Fruit fly (Drosophila melanogaster) whole organism, adult: Measurements from ENCODE around the gene RabX6.
A peak's percentile ranks its signal among the peaks of the same experiment; 100 is the strongest.

ENCODE experiments used
- CG11617 ChIP-seq: fragments of 200-800 bp; sonication (Bioruptor generic); optimal IDR thresholded peaks from 2 replicates; lab custom pipeline; 2017; ENCODE audit warnings: mild to moderate bottlenecking, missing biosample characterization, missing genetic modification reagents, missing genetic modification characterization
- CG12768 ChIP-seq: fragments of 200-800 bp; sonication (Bioruptor generic); optimal IDR thresholded peaks from 2 replicates; lab custom pipeline; 2017; ENCODE audit warnings: missing biosample characterization, missing genetic modification characterization, mild to moderate bottlenecking, moderate library complexity, missing genetic modification reagents
- CG14711 ChIP-seq: fragments of 200-800 bp; sonication (Bioruptor generic); optimal IDR thresholded peaks from 2 replicates; lab custom pipeline; 2018; ENCODE audit warnings: missing biosample characterization, mild to moderate bottlenecking, missing genetic modification characterization, moderate library complexity
- CG1620 ChIP-seq: fragments of 200-800 bp; sonication (Bioruptor generic); optimal IDR thresholded peaks from 2 replicates; lab custom pipeline; 2016; ENCODE audit warnings: missing biosample characterization, missing genetic modification characterization
- CG33017 ChIP-seq: fragments of 200-800 bp; sonication (Bioruptor generic); optimal IDR thresholded peaks from 2 replicates; lab custom pipeline; 2018; ENCODE audit warnings: missing biosample characterization, mild to moderate bottlenecking, missing genetic modification characterization, moderate library complexity
- CG5204 ChIP-seq: fragments of 200-800 bp; sonication (Bioruptor generic); optimal IDR thresholded peaks from 2 replicates; lab custom pipeline; 2016; ENCODE audit warnings: missing biosample characterization, missing genetic modification characterization
- CG7045 ChIP-seq: fragments of 200-800 bp; sonication (Bioruptor generic); optimal IDR thresholded peaks from 2 replicates; lab custom pipeline; 2017; ENCODE audit warnings: missing biosample characterization, mild to moderate bottlenecking, missing genetic modification characterization
- CG7101 ChIP-seq: fragments of 200-800 bp; sonication (Bioruptor generic); optimal IDR thresholded peaks from 2 replicates; lab custom pipeline; 2018; ENCODE audit warnings: missing biosample characterization, mild to moderate bottlenecking, missing genetic modification characterization, moderate library complexity
- Clk ChIP-seq: fragments of 200-800 bp; sonication (Bioruptor generic); optimal IDR thresholded peaks from 2 replicates; lab custom pipeline; 2017; ENCODE audit warnings: missing biosample characterization, missing genetic modification characterization
- Crg-1 ChIP-seq: fragments of 200-800 bp; sonication (Bioruptor generic); optimal IDR thresholded peaks from 2 replicates; lab custom pipeline; 2016; ENCODE audit warnings: missing biosample characterization, missing genetic modification characterization
- Hr96 ChIP-seq: fragments of 200-800 bp; sonication (Bioruptor generic); optimal IDR thresholded peaks from 2 replicates; lab custom pipeline; 2016; ENCODE audit warnings: missing biosample characterization, missing genetic modification characterization
- Mnt ChIP-seq: fragments of 200-800 bp; sonication (Bioruptor generic); optimal IDR thresholded peaks from 2 replicates; lab custom pipeline; 2016; ENCODE audit warnings: missing biosample characterization, mild to moderate bottlenecking, missing genetic modification characterization
- bab1 ChIP-seq: fragments of 200-800 bp; sonication (Bioruptor generic); optimal IDR thresholded peaks from 3 replicates; lab custom pipeline; 2019; ENCODE audit warnings: missing biosample characterization, mild to moderate bottlenecking, missing genetic modification characterization, moderate library complexity
- cic ChIP-seq: fragments of 200-800 bp; sonication (Bioruptor generic); optimal IDR thresholded peaks from 2 replicates; lab custom pipeline; 2017; ENCODE audit warnings: missing biosample characterization, mild to moderate bottlenecking, missing genetic modification characterization, moderate library complexity
- cnc ChIP-seq, 2 experiments: fragments of >200 bp; optimal IDR thresholded peaks; 2 replicates each; lab custom pipeline; 2017
- kay ChIP-seq: fragments of 200-800 bp; sonication (Bioruptor generic); peaks from one replicate; lab custom pipeline; 2016; ENCODE audit warnings: missing biosample characterization, missing genetic modification characterization, borderline replicate concordance
- ovo ChIP-seq: fragments of 200-800 bp; sonication (Bioruptor generic); optimal IDR thresholded peaks from 2 replicates; lab custom pipeline; 2016; ENCODE audit warnings: missing biosample characterization, missing genetic modification characterization
- pad ChIP-seq: fragments of 200-800 bp; sonication (Bioruptor generic); optimal IDR thresholded peaks from 3 replicates; lab custom pipeline; 2017; ENCODE audit warnings: missing biosample characterization, missing genetic modification characterization, mild to moderate bottlenecking, moderate library complexity, missing genetic modification reagents
- tj ChIP-seq: fragments of 200-800 bp; sonication (Bioruptor generic); optimal IDR thresholded peaks from 3 replicates; lab custom pipeline; 2017; ENCODE audit warnings: missing biosample characterization, mild to moderate bottlenecking, missing genetic modification characterization, moderate library complexity
- toe ChIP-seq: fragments of 200-800 bp; sonication (Bioruptor generic); optimal IDR thresholded peaks from 2 replicates; lab custom pipeline; 2016; ENCODE audit warnings: missing biosample characterization, missing genetic modification characterization

The RabX6 gene

dm6 chr3L:660314-661075, 29.8 kb upstream of the RabX6 start:
- TF ChIP-seq Mnt (GFP tag; lab: Kevin White, UChicago) (no peak), pad (GFP tag; lab: Kevin White, UChicago) (no peak), CG12768 (no peak), cic (no peak), cnc (optimal IDR thresholded peaks at IDR 0.05; lab: Kevin White, UChicago) (no peak), kay (no peak), CG33017 (no peak), bab1 (GFP tag; lab: Kevin White, UChicago) (no peak), tj (no peak), toe (GFP tag; lab: Kevin White, UChicago) (no peak), CG7101 (tag; lab: Kevin White, UChicago) (no peak)

DNA sequence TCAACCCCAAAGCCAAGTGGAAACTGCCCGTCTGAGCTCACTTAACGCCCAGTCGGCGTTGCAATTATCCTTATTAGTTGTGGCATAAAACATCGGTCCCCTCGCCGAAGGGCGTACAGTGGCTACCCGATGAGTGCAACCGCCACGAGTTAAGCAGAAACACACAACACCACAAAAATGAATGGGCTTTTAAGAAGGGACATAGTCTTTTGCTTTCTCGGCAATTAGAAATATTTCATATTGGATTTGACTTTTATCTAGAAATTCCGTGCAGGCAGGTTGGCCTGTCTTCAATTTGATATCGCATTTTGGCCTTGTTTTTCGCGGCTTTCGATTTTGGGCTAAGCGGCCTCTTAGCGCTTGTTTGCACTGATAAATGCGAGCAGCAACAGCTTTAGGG, 26.4 kb upstream of the RabX6 start:
- TF ChIP-seq Clk (GFP tag; lab: Kevin White, UChicago) (no peak), cnc (optimal IDR thresholded peaks at IDR 0.05; lab: Kevin White, UChicago) (no peak), CG12768 (no peak), toe (GFP tag; lab: Kevin White, UChicago) (no peak), CG11617 (no peak), ovo (no peak), Mnt (GFP tag; lab: Kevin White, UChicago) (no peak), CG7045 (GFP tag; lab: Kevin White, UChicago) (no peak), cic (no peak), CG1620 (GFP tag; lab: Kevin White, UChicago) (no peak), pad (GFP tag; lab: Kevin White, UChicago) (no peak), CG7101 (tag; lab: Kevin White, UChicago) (no peak), Hr96 (no peak), bab1 (GFP tag; lab: Kevin White, UChicago) (no peak), Crg-1 (GFP tag; lab: Kevin White, UChicago) (no peak), CG5204 (GFP tag; lab: Kevin White, UChicago) (no peak), kay (no peak)

DNA sequence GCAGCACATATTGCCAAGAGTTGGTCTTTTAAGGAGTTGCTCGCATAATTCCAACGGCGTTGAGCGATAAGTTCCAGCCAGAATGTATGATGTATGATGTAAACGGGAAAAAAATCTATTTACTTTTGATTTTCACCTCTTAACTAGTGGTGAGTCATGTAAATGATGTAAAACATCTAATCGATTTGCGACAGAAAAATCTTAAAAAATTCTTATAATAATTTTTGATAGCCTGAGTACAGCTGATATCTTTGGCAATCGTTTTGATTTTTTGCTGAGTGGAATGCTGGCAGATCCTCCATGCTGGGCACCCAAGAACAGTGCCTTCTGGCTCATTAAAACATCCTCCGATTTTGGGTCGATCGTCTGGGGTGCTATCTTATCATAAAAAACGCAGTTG, 23.8 kb upstream of the RabX6 start:
- no peak for TF ChIP-seq kay
- no peak for TF ChIP-seq CG5204 (GFP tag; lab: Kevin White, UChicago)
- TF ChIP-seq toe (GFP tag; lab: Kevin White, UChicago) = no peak
- TF ChIP-seq bab1 (GFP tag; lab: Kevin White, UChicago) = no peak
- no peak for TF ChIP-seq pad (GFP tag; lab: Kevin White, UChicago)
- TF ChIP-seq Clk (GFP tag; lab: Kevin White, UChicago) = no peak
- TF ChIP-seq CG7101 (tag; lab: Kevin White, UChicago) = no peak
- no peak for TF ChIP-seq ovo
- TF ChIP-seq Mnt (GFP tag; lab: Kevin White, UChicago) = no peak
- no peak for TF ChIP-seq CG1620 (GFP tag; lab: Kevin White, UChicago)
- TF ChIP-seq CG11617 = no peak

- TF ChIP-seq CG14711 (tag; lab: Kevin White, UChicago) (no peak), pad (GFP tag; lab: Kevin White, UChicago) (peak; percentile 99)
Observed at dm6 chr3L:673324-673723, 17.0 kb upstream of the RabX6 start.

dm6 chr3L:675856-676255, 14.5 kb upstream of the RabX6 start:
- TF ChIP-seq Hr96 = no peak
- no peak for TF ChIP-seq CG14711 (tag; lab: Kevin White, UChicago)
- no peak for TF ChIP-seq CG1620 (GFP tag; lab: Kevin White, UChicago)
- TF ChIP-seq bab1 (GFP tag; lab: Kevin White, UChicago) = no peak

dm6 chr3L:680258-680657, 10.1 kb upstream of the RabX6 start, which contains the start of gene CG17129:
Gene CG17129, minus strand, starts transcription at chr3L:680326.
- TF ChIP-seq pad (GFP tag; lab: Kevin White, UChicago) = peak; percentile 43
- peak; percentile 19 for TF ChIP-seq CG12768
- TF ChIP-seq kay = no peak
- no peak for TF ChIP-seq tj
- TF ChIP-seq bab1 (GFP tag; lab: Kevin White, UChicago) = peak; percentile 48
- peak; percentile 14 for TF ChIP-seq Mnt (GFP tag; lab: Kevin White, UChicago)
- peak; percentile 75 for TF ChIP-seq Hr96
- peak; percentile 39 for TF ChIP-seq CG1620 (GFP tag; lab: Kevin White, UChicago)
- peak; percentile 10 for TF ChIP-seq Crg-1 (GFP tag; lab: Kevin White, UChicago)
- peak; percentile 15 for TF ChIP-seq CG11617
- TF ChIP-seq toe (GFP tag; lab: Kevin White, UChicago) = peak; percentile 57
- TF ChIP-seq CG7101 (tag; lab: Kevin White, UChicago) = peak; percentile 42
- no peak for TF ChIP-seq CG33017
- TF ChIP-seq cic = no peak
- peak; percentile 35 for TF ChIP-seq CG5204 (GFP tag; lab: Kevin White, UChicago)
- peak; percentile 63 for TF ChIP-seq CG14711 (tag; lab: Kevin White, UChicago)
- TF ChIP-seq Clk (GFP tag; lab: Kevin White, UChicago) = no peak
- TF ChIP-seq ovo = no peak
- peak; percentile 12 for TF ChIP-seq CG7045 (GFP tag; lab: Kevin White, UChicago)
